Worm (Caenorhabditis elegans) whole organism, L4 larva: ENCODE results near the gene F19D8.2.

Experiments
- egl-27 ChIP-seq: sonication (generic microtip); optimal IDR thresholded peaks from 3 replicates; lab custom pipeline; 2017; ENCODE audit warnings: missing biosample characterization, missing genetic modification reagents, missing genetic modification characterization
- nhr-6 ChIP-seq: fragments of 150-350 bp; optimal IDR thresholded peaks from 2 replicates; lab custom pipeline; 2014; ENCODE audit warnings: missing biosample characterization, missing genetic modification characterization
- unc-130 ChIP-seq: sonication (generic microtip); optimal IDR thresholded peaks from 2 replicates; lab custom pipeline; 2016; ENCODE audit warnings: missing genetic modification reagents, missing genetic modification characterization, missing compliant biosample characterization

- TF ChIP-seq egl-27 (no peak), nhr-6 (tag; lab: Kevin White, UChicago) (no peak), unc-130 (GFP tag; lab: Kevin White, UChicago) (no peak)
Measured at ce11 chrX:13852606-13853005, 18.4 kb downstream of the F19D8.2 start, which contains the start of gene mct-3.
